Fruit fly (Drosophila melanogaster) whole organism, embryonic: ENCODE results near the gene Polr1D.

Source experiments
- Abd-B ChIP-seq: fragments of 200-800 bp; sonication (Bioruptor generic); optimal IDR thresholded peaks from 2 replicates; lab custom pipeline; 2018; ENCODE audit warnings: missing biosample characterization, mild to moderate bottlenecking, missing genetic modification characterization, moderate library complexity
- CG10274 ChIP-seq: fragments of 200-800 bp; sonication (Bioruptor generic); optimal IDR thresholded peaks from 3 replicates; lab custom pipeline; 2017; ENCODE audit warnings: missing biosample characterization, mild to moderate bottlenecking, missing genetic modification characterization
- CG11723 ChIP-seq: fragments of 200-800 bp; sonication (Bioruptor generic); optimal IDR thresholded peaks from 2 replicates; lab custom pipeline; 2017; ENCODE audit warnings: missing biosample characterization, mild to moderate bottlenecking, missing genetic modification characterization
- E2f2 ChIP-seq: fragments of 200-800 bp; sonication (Bioruptor generic); IDR thresholded peaks from 2 replicates; pipeline ENCODE4 v1.3.6; 2022; ENCODE audit warnings: missing biosample characterization, missing genetic modification characterization
- Eip74EF ChIP-seq, 2 experiments: fragments of 200-800 bp in 1 of 2; fragments of >200 bp in 1 of 2; sonication (Bioruptor generic) in 1 of 2; optimal IDR thresholded peaks; 2 replicates each; lab custom pipeline; 2017 to 2019; ENCODE audit warnings: missing biosample characterization in 2 of 2, missing genetic modification characterization in 2 of 2, mild to moderate bottlenecking in 1 of 2, moderate library complexity in 1 of 2
- Fer2 ChIP-seq: fragments of 200-800 bp; sonication (Bioruptor generic); optimal IDR thresholded peaks from 2 replicates; lab custom pipeline; 2018; ENCODE audit warnings: missing biosample characterization, mild to moderate bottlenecking, missing genetic modification characterization, moderate library complexity
- Gug ChIP-seq: fragments of 200-800 bp; sonication (Bioruptor generic); IDR thresholded peaks from 4 replicates; pipeline ENCODE4 v1.3.6; 2022; ENCODE audit warnings: missing biosample characterization, missing genetic modification characterization
- HLH54F ChIP-seq: fragments of 200-800 bp; sonication (Bioruptor generic); optimal IDR thresholded peaks from 3 replicates; lab custom pipeline; 2016; ENCODE audit warnings: missing biosample characterization, missing genetic modification characterization
- Sox100B ChIP-seq: fragments of 200-800 bp; sonication (Bioruptor generic); optimal IDR thresholded peaks from 3 replicates; lab custom pipeline; 2018; ENCODE audit warnings: missing biosample characterization, mild to moderate bottlenecking, missing genetic modification characterization
- nmo ChIP-seq: fragments of 200-800 bp; sonication (Bioruptor generic); optimal IDR thresholded peaks from 2 replicates; lab custom pipeline; 2018; ENCODE audit warnings: missing biosample characterization, mild to moderate bottlenecking, missing genetic modification characterization, moderate library complexity
- tio ChIP-seq: fragments of 200-800 bp; sonication (Bioruptor generic); optimal IDR thresholded peaks from 2 replicates; lab custom pipeline; 2017; ENCODE audit warnings: missing biosample characterization, missing genetic modification characterization, inconsistent platforms
- usp ChIP-seq: fragments of >200 bp; optimal IDR thresholded peaks from 2 replicates; lab custom pipeline; 2017; ENCODE audit warnings: missing biosample characterization, missing genetic modification characterization

dm6 chr2L:19104383-19104782 is 30.6 kb downstream of the Polr1D start:
- TF ChIP-seq usp (GFP tag; lab: Kevin White, UChicago) (no peak), Gug (GFP tag; lab: Robert Waterston, UW) (no peak), Fer2 (tag; lab: Kevin White, UChicago) (no peak), nmo (GFP tag; lab: Kevin White, UChicago) (no peak), E2f2 (no peak), Abd-B (GFP tag; lab: Kevin White, UChicago) (no peak), CG11723 (GFP tag; lab: Kevin White, UChicago) (no peak), CG10274 (GFP tag; lab: Kevin White, UChicago) (no peak), Eip74EF (GFP tag; optimal IDR thresholded peaks at IDR 0.05; lab: Kevin White, UChicago) (no peak), tio (GFP tag; lab: Kevin White, UChicago) (no peak), HLH54F (GFP tag; lab: Kevin White, UChicago) (no peak), Sox100B (GFP tag; lab: Kevin White, UChicago) (no peak)
